Fruit fly (Drosophila melanogaster): ENCODE data around the gene cact.

The cact gene

DNA sequence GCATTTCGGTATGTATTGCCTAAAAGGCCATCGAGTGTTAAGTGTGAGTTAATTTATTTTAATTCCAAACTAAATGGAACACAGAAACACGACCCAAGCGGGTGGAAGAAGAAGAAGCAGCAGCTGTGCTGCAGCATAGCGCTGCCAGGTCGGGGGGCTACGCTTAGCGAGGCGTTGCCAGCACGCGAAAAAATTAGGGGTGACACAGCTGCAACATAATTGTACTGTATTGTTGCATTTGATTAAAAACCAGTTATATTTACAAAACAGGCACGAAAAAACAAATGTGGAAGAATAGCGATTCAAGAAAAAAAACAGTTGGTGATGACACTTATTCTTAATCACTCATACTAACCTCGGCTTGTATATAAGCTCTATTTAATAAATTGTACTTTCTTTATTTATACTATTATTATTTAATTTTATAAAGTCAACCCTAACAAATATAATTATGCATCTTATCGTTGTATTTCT lies 24.2 kb upstream of the cact start (continued):
- TF ChIP-seq zfh1 (GFP tag; IDR thresholded peaks at IDR 0.05) (peak; percentile 76; the same call in 2 of the 3 replicates), nerfin-1 (tag; optimal IDR thresholded peaks at IDR 0.05) (no peak), stwl (tag; optimal IDR thresholded peaks at IDR 0.05) (peak; percentile 57), lbe (GFP tag; optimal IDR thresholded peaks at IDR 0.05) (peak; percentile 60), rib (GFP tag; IDR thresholded peaks at IDR 0.05) (peak; percentile 41; the same call in 1 of the 2 replicates), CG30431 (GFP tag; optimal IDR thresholded peaks at IDR 0.05) (peak; percentile 49), nom (GFP tag; optimal IDR thresholded peaks at IDR 0.05) (no peak), org-1 (GFP tag; optimal IDR thresholded peaks at IDR 0.05) (peak; percentile 54), ftz-f1 (GFP tag; optimal IDR thresholded peaks at IDR 0.05) (no peak), fd96Cb (tag; optimal IDR thresholded peaks at IDR 0.05) (peak; percentile 45), Dref (GFP tag; IDR thresholded peaks at IDR 0.05) (peak; percentile 48), CG14710 (tag; optimal IDR thresholded peaks at IDR 0.05) (peak; percentile 62), Xbp1 (GFP tag; optimal IDR thresholded peaks at IDR 0.05) (peak; percentile 80), CG5245 (GFP tag; optimal IDR thresholded peaks at IDR 0.05) (peak; percentile 49), ab (GFP tag; optimal IDR thresholded peaks at IDR 0.05) (peak; percentile 46), gfzf (GFP tag; optimal IDR thresholded peaks at IDR 0.05) (peak; percentile 8), dpn (GFP tag; optimal IDR thresholded peaks at IDR 0.05) (peak; percentile 69 to 80), lmd (GFP tag; IDR thresholded peaks at IDR 0.05) (peak; percentile 73), CG8281 (tag; optimal IDR thresholded peaks at IDR 0.05) (peak; percentile 45), Myb (GFP tag; optimal IDR thresholded peaks at IDR 0.05) (peak; percentile 65), repo (GFP tag; optimal IDR thresholded peaks at IDR 0.05) (no peak), CG8089 (GFP tag; optimal IDR thresholded peaks at IDR 0.05) (peak; percentile 19), lilli (GFP tag; optimal IDR thresholded peaks at IDR 0.05) (peak; percentile 72), CG11085 (GFP tag; IDR thresholded peaks at IDR 0.05) (peak; percentile 70), Atf6 (GFP tag; IDR thresholded peaks at IDR 0.05) (peak; percentile 77), pros (GFP tag; optimal IDR thresholded peaks at IDR 0.05) (no peak), CG31365 (tag; optimal IDR thresholded peaks at IDR 0.05) (no peak), CG14050 (GFP tag; IDR thresholded peaks at IDR 0.05) (peak; percentile 68), CG3995 (GFP tag; optimal IDR thresholded peaks at IDR 0.05) (peak; percentile 39), CG14860 (GFP tag; IDR thresholded peaks at IDR 0.05; ENCODE audit: partially characterized antibody) (no peak), chm (GFP tag; IDR thresholded peaks at IDR 0.05) (no peak; the same call in 1 of the 2 replicates), CG7928 (GFP tag; optimal IDR thresholded peaks at IDR 0.05) (no peak), Hr3 (GFP tag; optimal IDR thresholded peaks at IDR 0.05) (peak; percentile 73), tup (GFP tag; optimal IDR thresholded peaks at IDR 0.05) (no peak), Hr78 (GFP tag; optimal IDR thresholded peaks at IDR 0.05) (no peak), CG15073 (GFP tag; optimal IDR thresholded peaks at IDR 0.05) (no peak), toy (GFP tag; IDR thresholded peaks at IDR 0.05) (0 out of 2 replicates have a peak, but pooled peaks have one; percentile 16), CG1529 (GFP tag; optimal IDR thresholded peaks at IDR 0.05) (peak; percentile 10), CG16863 (GFP tag; optimal IDR thresholded peaks at IDR 0.05) (peak; percentile 41), Blimp-1 (GFP tag; optimal IDR thresholded peaks at IDR 0.05) (no peak), sim (GFP tag; IDR thresholded peaks at IDR 0.05) (no peak), ap (GFP tag; IDR thresholded peaks at IDR 0.05) (peak; percentile 37; the same call in 1 of the 2 replicates), CG7372 (GFP tag; IDR thresholded peaks at IDR 0.05) (peak; percentile 47; the same call in 1 of the 2 replicates), CG9797 (GFP tag; optimal IDR thresholded peaks at IDR 0.05) (no peak), CG2889 (GFP tag; IDR thresholded peaks at IDR 0.05) (peak; percentile 71; the same call in 2 of the 3 replicates), ssp (GFP tag; IDR thresholded peaks at IDR 0.05) (peak; percentile 65), az2 (GFP tag; optimal IDR thresholded peaks at IDR 0.05) (peak; percentile 62), Oli (tag; optimal IDR thresholded peaks at IDR 0.05) (peak; percentile 68), CG17328 (GFP tag; IDR thresholded peaks at IDR 0.05) (peak; percentile 76), z (GFP tag; IDR thresholded peaks at IDR 0.05) (no peak), Rfx (GFP tag; IDR thresholded peaks at IDR 0.05) (peak; percentile 86)

Data from whole organism, embryonic.